Worm (Caenorhabditis elegans) whole organism, L2 larva: Measurements from ENCODE around the gene Y102A11A.2.

Source experiments
- aly-2 ChIP-seq: fragments of 150-350 bp; optimal IDR thresholded peaks from 2 replicates; lab custom pipeline; 2014; ENCODE audit warnings: missing biosample characterization, missing genetic modification characterization
- elt-1 ChIP-seq: fragments of 150-350 bp; optimal IDR thresholded peaks from 2 replicates; lab custom pipeline; 2014; ENCODE audit warnings: missing biosample characterization, missing genetic modification characterization
- lin-13 ChIP-seq: fragments of 150-350 bp; optimal IDR thresholded peaks from 2 replicates; lab custom pipeline; 2014; ENCODE audit warnings: missing biosample characterization, missing genetic modification reagents, missing genetic modification characterization
- lin-39 ChIP-seq: fragments of 150-350 bp; optimal IDR thresholded peaks from 2 replicates; lab custom pipeline; 2014; ENCODE audit warnings: missing biosample characterization, missing genetic modification reagents, missing genetic modification characterization
- lsy-2 ChIP-seq, 2 experiments: fragments of 150-350 bp in 1 of 2; sonication (generic microtip) in 1 of 2; optimal IDR thresholded peaks; 2 replicates each; lab custom pipeline; 2014 to 2017; ENCODE audit warnings: missing biosample characterization in 2 of 2, missing genetic modification characterization in 2 of 2
- mab-5 ChIP-seq: fragments of 150-350 bp; optimal IDR thresholded peaks from 2 replicates; lab custom pipeline; 2014; ENCODE audit warnings: missing biosample characterization, missing genetic modification characterization
- nhr-11 ChIP-seq: fragments of 150-350 bp; optimal IDR thresholded peaks from 2 replicates; lab custom pipeline; 2014; ENCODE audit warnings: missing biosample characterization, missing genetic modification characterization
- nhr-237 ChIP-seq: fragments of 150-350 bp; optimal IDR thresholded peaks from 2 replicates; lab custom pipeline; 2014; ENCODE audit warnings: missing biosample characterization, missing genetic modification characterization
- snpc-4 ChIP-seq: fragments of 150-350 bp; optimal IDR thresholded peaks from 2 replicates; lab custom pipeline; 2014; ENCODE audit warnings: missing biosample characterization, missing genetic modification characterization

ce11 chrX:2045603-2046002 lies 19.2 kb downstream of the Y102A11A.2 start:
- no peak for TF ChIP-seq mab-5 (tag; lab: Kevin White, UChicago)
- TF ChIP-seq lsy-2 (tag; optimal IDR thresholded peaks at IDR 0.05; lab: Kevin White, UChicago): no peak
- TF ChIP-seq snpc-4 (tag; lab: Kevin White, UChicago): no peak
- no peak for TF ChIP-seq elt-1 (tag; lab: Kevin White, UChicago)
- no peak for TF ChIP-seq lin-13 (GFP tag; lab: Kevin White, UChicago)
- no peak for TF ChIP-seq aly-2 (tag; lab: Kevin White, UChicago)
- no peak for TF ChIP-seq lin-39 (tag; lab: Kevin White, UChicago)
- no peak for TF ChIP-seq nhr-11 (tag; lab: Kevin White, UChicago)
- no peak for TF ChIP-seq nhr-237 (tag; lab: Kevin White, UChicago)
